Worm (Caenorhabditis elegans): ENCODE measurements around the gene ador-1.

DNA sequence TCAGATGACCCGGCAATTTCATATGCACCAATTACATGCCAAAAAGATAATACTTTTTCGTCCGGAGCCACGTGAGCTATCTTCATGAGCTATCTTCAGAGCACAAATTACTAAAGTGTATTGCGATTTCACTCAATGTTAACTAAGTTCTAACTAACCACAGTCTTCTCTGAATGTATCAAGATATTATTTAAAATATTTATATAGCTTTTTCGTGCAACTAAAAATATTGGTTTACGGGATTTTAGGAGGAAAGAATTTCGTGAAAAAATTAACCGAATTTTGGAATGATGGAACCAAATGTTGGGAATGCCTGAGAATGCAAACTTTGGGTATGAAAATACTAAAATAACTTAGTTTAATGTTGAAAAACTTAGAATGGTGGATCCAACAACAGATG lies 44.9 kb upstream of the ador-1 start, which contains the start of gene F49C5.16:
- TF ChIP-seq aly-2 (tag; optimal IDR thresholded peaks at IDR 0.05) (no peak), nhr-76 (tag; optimal IDR thresholded peaks at IDR 0.05) (no peak), skn-1 (tag; optimal IDR thresholded peaks at IDR 0.05) (no peak), pqm-1 (tag; optimal IDR thresholded peaks at IDR 0.05) (no peak), ceh-9 (tag; optimal IDR thresholded peaks at IDR 0.05) (no peak), nhr-23 (tag; optimal IDR thresholded peaks at IDR 0.05) (no peak), ceh-28 (tag; optimal IDR thresholded peaks at IDR 0.05) (no peak), unc-39 (tag; optimal IDR thresholded peaks at IDR 0.05) (no peak), egl-27 (tag; optimal IDR thresholded peaks at IDR 0.05) (no peak), ztf-11 (tag; optimal IDR thresholded peaks at IDR 0.05) (no peak), nhr-67 (tag; optimal IDR thresholded peaks at IDR 0.05) (no peak), fkh-10 (GFP tag; optimal IDR thresholded peaks at IDR 0.05) (no peak), sea-2 (GFP tag; optimal IDR thresholded peaks at IDR 0.05) (no peak), fos-1 (tag; optimal IDR thresholded peaks at IDR 0.05) (no peak)
